Worm (Caenorhabditis elegans) whole organism, L4/young adult: ENCODE measurements around the gene flp-15.

Source experiments
- W03F9.2 ChIP-seq: fragments of 150-350 bp; optimal IDR thresholded peaks from 2 replicates; lab custom pipeline; 2014; ENCODE audit warnings: missing biosample characterization, missing genetic modification characterization
- dao-5 ChIP-seq: sonication (generic microtip); optimal IDR thresholded peaks from 2 replicates; lab custom pipeline; 2016; ENCODE audit warnings: missing genotype, missing genetic modification characterization, moderate library complexity, missing compliant biosample characterization
- him-1 ChIP-seq: sonication (generic microtip); optimal IDR thresholded peaks from 2 replicates; lab custom pipeline; 2016; ENCODE audit warnings: missing genotype, missing genetic modification reagents, missing genetic modification characterization, missing compliant biosample characterization

DNA sequence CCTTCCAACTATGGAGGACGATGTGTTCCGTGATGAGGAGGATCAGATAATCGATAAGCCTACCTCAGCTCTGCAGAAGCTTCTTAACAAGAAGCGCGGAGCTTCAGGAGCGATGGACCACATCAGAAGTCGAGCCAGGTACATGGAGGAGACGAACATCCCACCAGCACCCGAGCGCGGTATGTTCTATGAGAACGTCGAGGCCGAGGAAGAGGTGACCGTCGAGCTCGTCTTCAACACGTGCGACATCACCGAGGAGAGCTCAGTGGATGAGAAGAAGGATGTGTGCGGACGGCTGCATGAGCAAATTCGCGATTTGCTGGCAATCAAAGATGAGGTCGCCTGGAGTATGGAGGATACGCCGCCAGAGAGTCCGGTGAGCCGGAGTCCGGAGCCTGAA, 15.6 kb downstream of the flp-15 start:
- TF ChIP-seq W03F9.2 (tag; lab: Kevin White, UChicago) (no peak), dao-5 (tag; lab: Kevin White, UChicago) (no peak), him-1 (no peak)
